Worm (Caenorhabditis elegans) whole organism, L3 larva: ENCODE results near the gene Y57A10C.1.

Experiments
- R02D3.7 ChIP-seq: fragments of 150-350 bp; optimal IDR thresholded peaks from 2 replicates; lab custom pipeline; 2014; ENCODE audit warnings: missing biosample characterization, missing genetic modification characterization
- ZK546.5 ChIP-seq: sonication (generic microtip); optimal IDR thresholded peaks from 2 replicates; lab custom pipeline; 2017; ENCODE audit warnings: missing biosample characterization, missing genetic modification characterization
- ama-1 ChIP-seq: fragments of 150-350 bp; optimal IDR thresholded peaks from 2 replicates; lab custom pipeline; 2018
- ceh-16 ChIP-seq: sonication (generic microtip); optimal IDR thresholded peaks from 2 replicates; lab custom pipeline; 2017; ENCODE audit warnings: missing biosample characterization, missing genetic modification characterization
- ceh-28 ChIP-seq: fragments of 150-350 bp; optimal IDR thresholded peaks from 2 replicates; lab custom pipeline; 2014; ENCODE audit warnings: missing biosample characterization, missing genetic modification reagents, missing genetic modification characterization
- ceh-82 ChIP-seq: fragments of 150-350 bp; optimal IDR thresholded peaks from 2 replicates; lab custom pipeline; 2014; ENCODE audit warnings: missing biosample characterization, missing genetic modification characterization
- ceh-9 ChIP-seq: sonication (generic microtip); optimal IDR thresholded peaks from 2 replicates; lab custom pipeline; 2018; ENCODE audit warnings: missing biosample characterization, missing genetic modification characterization
- egl-27 ChIP-seq: sonication (generic microtip); optimal IDR thresholded peaks from 4 replicates; lab custom pipeline; 2017; ENCODE audit warnings: missing biosample characterization, missing genetic modification reagents, missing genetic modification characterization
- egl-5 ChIP-seq: fragments of 150-350 bp; optimal IDR thresholded peaks from 2 replicates; lab custom pipeline; 2017; ENCODE audit warnings: missing biosample characterization, missing genetic modification reagents, missing genetic modification characterization, inconsistent platforms
- elt-1 ChIP-seq: fragments of 150-350 bp; optimal IDR thresholded peaks from 2 replicates; lab custom pipeline; 2014; ENCODE audit warnings: missing biosample characterization, missing genetic modification characterization
- fkh-10 ChIP-seq: sonication (generic microtip); optimal IDR thresholded peaks from 2 replicates; lab custom pipeline; 2017; ENCODE audit warnings: missing biosample characterization, missing genetic modification reagents, missing genetic modification characterization
- fos-1 ChIP-seq: fragments of 150-350 bp; optimal IDR thresholded peaks from 2 replicates; lab custom pipeline; 2014; ENCODE audit warnings: missing biosample characterization, missing genetic modification characterization
- hmg-11 ChIP-seq: sonication (generic microtip); optimal IDR thresholded peaks from 2 replicates; lab custom pipeline; 2016; ENCODE audit warnings: missing genetic modification characterization, missing compliant biosample characterization
- lin-15B ChIP-seq: fragments of 150-350 bp; optimal IDR thresholded peaks from 2 replicates; lab custom pipeline; 2014; ENCODE audit warnings: missing biosample characterization, missing genetic modification characterization
- lin-39 ChIP-seq: fragments of 150-350 bp; optimal IDR thresholded peaks from 2 replicates; lab custom pipeline; 2018; ENCODE audit warnings: missing biosample characterization, missing genetic modification reagents, missing genetic modification characterization
- mdl-1 ChIP-seq: fragments of 150-350 bp; optimal IDR thresholded peaks from 2 replicates; lab custom pipeline; 2014; ENCODE audit warnings: missing biosample characterization, missing genetic modification characterization
- nfya-1 ChIP-seq: sonication (generic microtip); optimal IDR thresholded peaks from 2 replicates; lab custom pipeline; 2017; ENCODE audit warnings: missing genetic modification characterization, mild to moderate bottlenecking, missing compliant biosample characterization, antibody characterized with exemption, moderate library complexity; ENCODE audit not compliant: insufficient read depth
- nhr-11 ChIP-seq: fragments of 150-350 bp; optimal IDR thresholded peaks from 2 replicates; lab custom pipeline; 2014; ENCODE audit warnings: missing biosample characterization, missing genetic modification characterization
- nhr-12 ChIP-seq: fragments of 150-350 bp; optimal IDR thresholded peaks from 2 replicates; lab custom pipeline; 2014; ENCODE audit warnings: missing biosample characterization, missing genetic modification characterization
- nhr-77 ChIP-seq: fragments of 150-350 bp; optimal IDR thresholded peaks from 2 replicates; lab custom pipeline; 2014; ENCODE audit warnings: missing biosample characterization, missing genetic modification characterization
- pha-4 ChIP-seq: fragments of 150-350 bp; optimal IDR thresholded peaks from 2 replicates; lab custom pipeline; 2014; ENCODE audit warnings: missing biosample characterization, missing genetic modification reagents, missing genetic modification characterization
- pqm-1 ChIP-seq: fragments of 150-350 bp; optimal IDR thresholded peaks from 2 replicates; lab custom pipeline; 2017; ENCODE audit warnings: missing biosample characterization, missing genetic modification characterization, inconsistent platforms
- skn-1 ChIP-seq: fragments of 150-350 bp; optimal IDR thresholded peaks from 2 replicates; lab custom pipeline; 2014; ENCODE audit warnings: missing biosample characterization, missing genetic modification characterization
- ztf-11 ChIP-seq: fragments of 150-350 bp; optimal IDR thresholded peaks from 2 replicates; lab custom pipeline; 2014; ENCODE audit warnings: missing biosample characterization, missing genetic modification characterization

Y57A10C.1 gene

DNA sequence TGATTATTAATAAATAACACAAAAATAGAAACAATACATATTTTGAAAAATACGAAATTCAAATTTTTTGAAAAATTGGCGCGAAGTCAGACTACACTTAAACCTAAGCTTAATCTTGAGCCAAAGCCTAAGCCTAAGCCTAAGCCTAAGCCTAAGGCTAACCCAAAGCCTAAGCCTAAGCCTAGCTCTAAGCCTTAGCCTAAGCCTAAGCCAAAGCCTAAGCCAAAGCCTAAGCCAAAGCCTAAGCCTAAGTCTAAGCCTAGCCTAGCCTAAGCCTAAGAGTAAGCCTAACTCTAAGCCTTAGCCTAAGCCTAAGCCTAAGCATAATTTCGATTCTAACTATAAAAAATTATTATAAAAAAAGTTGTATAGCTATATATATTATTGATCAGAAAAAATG, 31.4 kb downstream of the Y57A10C.1 start:
- no peak for TF ChIP-seq fkh-10 (GFP tag; lab: Kevin White, UChicago)

DNA sequence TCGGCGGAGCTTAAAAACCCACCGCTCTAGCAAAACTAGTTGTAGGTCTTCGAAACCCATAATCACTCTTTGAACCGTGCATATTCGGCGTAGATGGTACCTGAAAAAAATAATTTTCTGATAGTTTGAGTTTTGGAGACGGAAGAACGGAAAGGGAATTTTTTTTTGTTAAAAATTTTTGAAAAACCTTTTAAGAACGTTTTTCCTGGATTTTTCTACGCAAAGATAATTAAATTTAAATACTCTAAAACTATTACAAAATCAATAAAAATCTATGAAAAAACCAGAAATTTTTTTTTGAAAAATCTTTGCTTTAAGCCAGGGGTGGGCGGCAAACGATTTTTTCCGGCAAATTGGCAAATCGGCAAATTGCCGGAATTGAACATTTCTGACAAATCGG, 32.9 kb downstream of the Y57A10C.1 start, which contains the start of gene marc-5:
marc-5 (minus strand) TSS at position 101 of the 400 bp plus-strand sequence.
- no peak for TF ChIP-seq lin-15B (tag; lab: Kevin White, UChicago)
- TF ChIP-seq ZK546.5 (tag; lab: Kevin White, UChicago): no peak
- TF ChIP-seq nhr-77: no peak
- no peak for TF ChIP-seq pha-4 (tag; lab: Kevin White, UChicago)
- no peak for TF ChIP-seq fos-1
- TF ChIP-seq skn-1: no peak
- TF ChIP-seq pqm-1 (tag; lab: Kevin White, UChicago): no peak

DNA sequence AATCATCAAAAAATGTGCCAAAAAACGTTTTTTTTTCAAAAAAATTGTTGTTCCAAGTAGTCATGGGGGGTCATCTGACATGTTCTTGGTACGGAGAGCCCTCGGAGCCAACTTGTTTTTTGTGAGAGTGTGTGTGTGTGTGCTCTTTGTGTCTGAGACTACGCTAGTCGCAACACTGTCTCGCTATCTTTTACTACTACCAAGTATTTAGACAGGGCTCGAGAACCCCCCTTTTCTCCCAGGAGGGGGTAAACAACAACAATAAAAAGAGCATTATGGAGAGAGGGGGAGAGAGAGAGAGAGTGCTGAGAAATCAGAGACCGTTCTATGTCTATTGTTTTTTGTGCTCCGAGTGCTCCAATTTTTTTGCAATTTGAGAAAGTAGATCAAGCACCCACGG, 33.5 kb downstream of the Y57A10C.1 start:
- TF ChIP-seq nfya-1 (tag; lab: Kevin White, UChicago): peak; percentile 5
- peak; percentile 79 for TF ChIP-seq egl-5
- TF ChIP-seq R02D3.7 (tag; lab: Kevin White, UChicago): no peak
- TF ChIP-seq pha-4 (tag; lab: Kevin White, UChicago): peak; percentile 77
- TF ChIP-seq lin-39 (tag; lab: Kevin White, UChicago): peak; percentile 52
- TF ChIP-seq, all 47 proteins: peak for 4

DNA sequence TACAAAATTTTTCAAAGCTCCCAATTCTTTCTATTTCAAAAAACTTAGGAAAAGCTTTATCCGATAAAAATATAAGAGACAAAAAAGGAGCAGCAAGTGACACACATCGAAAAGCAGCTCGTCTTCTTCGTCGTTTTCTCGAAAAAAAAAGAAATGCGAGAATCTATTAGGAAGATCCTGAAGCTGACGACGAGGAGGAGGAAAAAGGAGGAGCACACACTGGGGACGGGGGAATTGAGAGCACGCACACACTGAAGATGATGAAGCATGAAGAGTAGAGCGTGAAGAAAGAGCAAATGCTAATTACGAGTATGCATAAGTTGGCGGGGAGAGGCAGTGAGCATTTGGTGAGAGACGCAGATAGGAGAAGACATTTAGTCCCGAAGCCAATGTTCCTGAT, 38.4 kb downstream of the Y57A10C.1 start:
- no peak for TF ChIP-seq nhr-12 (tag; lab: Kevin White, UChicago)
- TF ChIP-seq nfya-1 (tag; lab: Kevin White, UChicago): peak; percentile 8

DNA sequence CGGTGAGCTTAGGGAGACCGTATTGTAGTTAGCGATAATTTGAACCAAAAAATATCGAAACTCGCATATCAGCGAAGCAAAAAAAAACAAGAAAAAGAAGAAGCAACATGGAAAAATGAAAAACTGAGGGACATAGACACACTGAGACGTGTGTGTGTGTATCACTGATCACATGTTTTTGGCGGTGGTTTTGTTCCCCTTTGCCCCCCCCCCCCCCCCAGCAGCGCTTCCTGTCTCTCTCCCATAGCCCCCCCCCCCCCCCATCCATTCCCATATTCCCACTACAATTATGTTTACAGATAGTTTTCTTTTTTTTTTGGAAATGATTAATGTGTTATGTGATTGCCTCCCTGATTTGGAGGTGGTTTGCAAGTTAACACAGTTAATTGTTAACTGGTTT, 43.1 kb downstream of the Y57A10C.1 start:
- no peak for TF ChIP-seq ama-1

DNA sequence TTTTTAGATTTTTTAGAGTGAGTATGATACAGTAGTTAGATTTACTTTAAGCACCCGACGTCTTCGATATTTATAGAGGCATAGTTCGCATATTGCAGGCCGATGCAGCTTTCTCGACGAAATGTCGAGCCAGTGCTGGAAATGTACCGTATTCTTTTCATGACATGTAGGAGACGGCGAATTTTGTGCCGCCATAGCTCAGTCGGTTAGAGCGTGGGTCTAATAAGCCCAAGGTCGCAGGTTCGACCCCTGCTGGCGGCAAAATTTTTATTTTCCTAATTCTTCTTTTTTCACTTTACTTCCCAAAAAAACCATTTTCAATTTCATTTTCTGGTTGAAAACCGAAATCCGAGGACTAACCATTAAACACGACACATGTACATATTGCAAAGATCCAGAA, 50.1 kb downstream of the Y57A10C.1 start:
- TF ChIP-seq ceh-82 (tag; lab: Kevin White, UChicago): no peak
- no peak for TF ChIP-seq egl-27 (tag; lab: Kevin White, UChicago)
- no peak for TF ChIP-seq nhr-11
- no peak for TF ChIP-seq R02D3.7 (tag; lab: Kevin White, UChicago)
- no peak for TF ChIP-seq hmg-11 (tag; lab: Kevin White, UChicago)
- no peak for TF ChIP-seq ZK546.5 (tag; lab: Kevin White, UChicago)
- no peak for TF ChIP-seq pqm-1 (tag; lab: Kevin White, UChicago)
- TF ChIP-seq skn-1: no peak
- TF ChIP-seq elt-1 (tag; lab: Kevin White, UChicago): no peak
- TF ChIP-seq ceh-16: no peak
- no peak for TF ChIP-seq mdl-1 (tag; lab: Kevin White, UChicago)
- no peak for TF ChIP-seq ceh-28 (tag; lab: Kevin White, UChicago)
- no peak for TF ChIP-seq ceh-9 (tag; lab: Kevin White, UChicago)
- no peak for TF ChIP-seq pha-4 (tag; lab: Kevin White, UChicago)
- no peak for TF ChIP-seq ama-1
- no peak for TF ChIP-seq ztf-11 (tag; lab: Kevin White, UChicago)
